Worm (Caenorhabditis elegans) whole organism, L3 larva: Measurements from ENCODE around the gene flp-13.

Experiments used
- ceh-16 ChIP-seq: sonication (generic microtip); optimal IDR thresholded peaks from 2 replicates; lab custom pipeline; 2017; ENCODE audit warnings: missing biosample characterization, missing genetic modification characterization
- elt-3 ChIP-seq, 3 experiments: fragments of 150-350 bp in 1 of 3; sonication (generic microtip) in 2 of 3; optimal IDR thresholded peaks; 2 replicates in 2 of 3; 4 replicates in 1 of 3; lab custom pipeline; 2014 to 2017; ENCODE audit warnings: missing biosample characterization in 3 of 3, missing genetic modification characterization in 3 of 3
- lin-39 ChIP-seq: fragments of 150-350 bp; optimal IDR thresholded peaks from 2 replicates; lab custom pipeline; 2018; ENCODE audit warnings: missing biosample characterization, missing genetic modification reagents, missing genetic modification characterization
- pha-4 ChIP-seq: fragments of 150-350 bp; optimal IDR thresholded peaks from 2 replicates; lab custom pipeline; 2014; ENCODE audit warnings: missing biosample characterization, missing genetic modification reagents, missing genetic modification characterization
- skn-1 ChIP-seq: fragments of 150-350 bp; optimal IDR thresholded peaks from 2 replicates; lab custom pipeline; 2014; ENCODE audit warnings: missing biosample characterization, missing genetic modification characterization
- unc-39 ChIP-seq: sonication (generic microtip); optimal IDR thresholded peaks from 4 replicates; lab custom pipeline; 2017; ENCODE audit warnings: missing biosample characterization, missing genetic modification characterization

- TF ChIP-seq ceh-16 (tag; lab: Kevin White, UChicago) (no peak), lin-39 (tag; lab: Kevin White, UChicago) (no peak), unc-39 (tag; lab: Kevin White, UChicago) (no peak), elt-3 (tag; optimal IDR thresholded peaks at IDR 0.05; lab: Kevin White, UChicago) (no peak), skn-1 (tag; lab: Kevin White, UChicago) (no peak), pha-4 (tag; lab: Kevin White, UChicago) (no peak)
Measured at ce11 chrIV:7653198-7653597, 45.0 kb downstream of the flp-13 start.
